Fruit fly (Drosophila melanogaster): ENCODE results near the gene CG13705.

Gene CG13705

dm6 chr3L:4898647-4899046 is 2.0 kb downstream of the CG13705 start, which contains the start of gene hoka:
TSS of gene hoka (plus strand) at chr3L:4898900.
- TF ChIP-seq CG6854 (GFP tag; optimal IDR thresholded peaks at IDR 0.05) (no peak), CG11902 (GFP tag; optimal IDR thresholded peaks at IDR 0.05) (no peak), net (GFP tag; optimal IDR thresholded peaks at IDR 0.05) (no peak), CG6276 (GFP tag; optimal IDR thresholded peaks at IDR 0.05) (no peak), dsx (GFP tag; optimal IDR thresholded peaks at IDR 0.05; ENCODE audit: poor library complexity, severe bottlenecking) (no peak), ss (GFP tag; optimal IDR thresholded peaks at IDR 0.05) (no peak), CG11762 (GFP tag; optimal IDR thresholded peaks at IDR 0.05; ENCODE audit: insufficient read depth) (no peak), pdm3 (GFP tag; optimal IDR thresholded peaks at IDR 0.05) (no peak), CG11294 (GFP tag; IDR thresholded peaks at IDR 0.05) (no peak), Eip78C (GFP tag) (no peak), Gug (GFP tag; IDR thresholded peaks at IDR 0.05) (no peak), svp (GFP tag) (no peak), dac (GFP tag; optimal IDR thresholded peaks at IDR 0.05) (no peak), CG4318 (GFP tag; optimal IDR thresholded peaks at IDR 0.05) (no peak)

DNA sequence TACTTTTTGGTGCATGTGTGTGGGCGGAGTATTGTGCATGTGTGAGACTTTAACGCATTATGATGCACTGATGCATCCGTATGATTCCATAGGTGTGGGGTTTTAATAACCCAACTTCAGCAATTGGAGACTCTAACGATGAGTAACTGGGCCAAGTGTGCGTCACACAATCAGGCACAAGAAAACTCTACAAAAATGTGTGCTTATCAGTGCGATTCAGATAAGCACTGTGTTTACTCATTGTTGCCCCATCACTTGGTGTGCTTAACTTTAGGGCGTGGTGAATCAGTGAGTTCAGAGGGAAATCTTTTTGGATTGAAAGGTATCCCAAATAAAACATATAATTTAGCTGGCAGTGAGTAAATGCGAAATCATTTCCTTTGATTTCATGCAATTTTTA is 2.5 kb downstream of the CG13705 start:
- TF ChIP-seq CG3032 (tag; optimal IDR thresholded peaks at IDR 0.05) (no peak), fkh (GFP tag; optimal IDR thresholded peaks at IDR 0.05) (peak; percentile 58)

DNA sequence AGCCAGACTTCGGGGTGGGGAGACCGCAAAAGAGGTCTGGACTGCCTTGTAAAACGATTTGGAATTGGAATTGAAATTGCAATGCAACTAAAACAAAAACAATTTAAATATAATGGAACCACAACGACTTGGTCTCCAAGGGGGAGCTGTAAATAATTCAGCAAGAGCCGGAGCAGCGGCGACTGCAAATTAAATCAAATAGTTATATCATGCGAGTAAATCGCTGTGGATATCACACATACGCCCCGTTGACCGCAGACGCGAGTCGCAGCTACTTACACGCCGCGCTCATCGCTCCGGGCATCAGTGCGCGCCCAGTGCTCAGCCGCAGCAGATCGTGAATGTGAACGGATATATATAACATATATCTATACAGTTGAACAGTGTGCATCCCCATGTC is 13.4 kb downstream of the CG13705 start, which contains the start of gene Rh50:
Rh50 (plus strand) TSS at position 301 of the 400 bp plus-strand sequence.
- TF ChIP-seq CG6276 (GFP tag; optimal IDR thresholded peaks at IDR 0.05) (no peak), CG11294 (GFP tag; IDR thresholded peaks at IDR 0.05) (no peak), CG6854 (GFP tag; optimal IDR thresholded peaks at IDR 0.05) (no peak)

DNA sequence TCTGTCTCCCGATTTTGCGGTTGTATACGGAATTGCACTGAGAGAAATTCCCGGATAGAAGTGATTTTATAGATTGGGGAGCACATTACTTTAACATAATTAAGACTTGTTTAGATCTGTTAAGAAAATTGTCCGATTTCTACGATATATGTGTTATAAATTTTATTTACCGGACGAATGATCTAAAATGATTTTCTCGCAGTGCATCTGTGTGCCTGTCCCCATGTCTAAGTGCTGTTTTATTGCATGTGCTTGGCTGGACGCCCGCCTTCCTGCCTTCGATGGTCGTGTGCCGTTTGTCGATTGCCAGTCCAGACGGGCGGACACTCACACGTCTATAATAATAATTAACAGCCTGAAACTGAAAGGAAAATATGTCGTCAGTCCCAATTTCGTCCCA is 24.3 kb downstream of the CG13705 start:
- TF ChIP-seq svp (GFP tag), result peak; percentile 12
- no peak for TF ChIP-seq CG6808 (GFP tag; optimal IDR thresholded peaks at IDR 0.05)

- TF ChIP-seq CG3032 (tag; optimal IDR thresholded peaks at IDR 0.05) (no peak), CG15336 (GFP tag; IDR thresholded peaks at IDR 0.05) (no peak), salr (GFP tag; optimal IDR thresholded peaks at IDR 0.05) (no peak), achi (GFP tag; optimal IDR thresholded peaks at IDR 0.05) (no peak), net (GFP tag; optimal IDR thresholded peaks at IDR 0.05) (no peak), acj6 (GFP tag; optimal IDR thresholded peaks at IDR 0.05) (no peak), CG9139 (GFP tag; optimal IDR thresholded peaks at IDR 0.05) (no peak), Hr4 (GFP tag; optimal IDR thresholded peaks at IDR 0.05) (no peak), CG6163 (GFP tag; IDR thresholded peaks at IDR 0.05) (no peak), vri (GFP tag; optimal IDR thresholded peaks at IDR 0.05) (no peak), CG6854 (GFP tag; optimal IDR thresholded peaks at IDR 0.05) (no peak), CG8119 (GFP tag; IDR thresholded peaks at IDR 0.05) (no peak), CG6808 (GFP tag; optimal IDR thresholded peaks at IDR 0.05) (no peak)
These were observed 27.9 kb downstream of the CG13705 start for dm6 chr3L:4924612-4925011.

DNA sequence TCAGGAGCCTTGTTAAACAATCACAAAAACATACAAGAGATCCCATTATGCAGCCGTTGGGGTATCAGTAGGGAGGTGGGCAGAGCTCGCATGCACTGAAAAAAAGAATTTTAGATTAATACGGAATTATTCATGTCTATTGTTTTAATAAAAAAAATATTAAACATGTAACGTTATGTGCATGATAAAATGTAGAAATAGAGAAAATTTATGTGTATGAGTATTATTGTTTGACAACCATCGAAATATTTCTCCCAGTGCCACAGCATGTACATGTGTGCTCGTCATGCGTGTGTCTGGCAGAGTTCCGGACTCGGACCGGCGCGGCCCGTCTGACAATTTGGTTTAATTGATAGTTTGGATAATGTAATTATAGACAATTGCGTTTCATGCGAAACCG is 33.1 kb downstream of the CG13705 start:
- TF ChIP-seq Eip78C (GFP tag) (peak; percentile 63), CG32006 (GFP tag; optimal IDR thresholded peaks at IDR 0.05) (peak; percentile 16), Ets21C (GFP tag; optimal IDR thresholded peaks at IDR 0.05) (no peak), Smox (GFP tag; optimal IDR thresholded peaks at IDR 0.05) (peak; percentile 4), svp (GFP tag) (peak; percentile 47), Hr39 (GFP tag; optimal IDR thresholded peaks at IDR 0.05) (peak; percentile 3), CG11762 (GFP tag; optimal IDR thresholded peaks at IDR 0.05; ENCODE audit: insufficient read depth) (no peak), CG8119 (GFP tag; IDR thresholded peaks at IDR 0.05) (0 out of 3 replicates have a peak, but pooled peaks have one; percentile 20)

Measured in whole organism, prepupa.